Worm (Caenorhabditis elegans): Measurements from ENCODE around the gene nrf-5.

DNA sequence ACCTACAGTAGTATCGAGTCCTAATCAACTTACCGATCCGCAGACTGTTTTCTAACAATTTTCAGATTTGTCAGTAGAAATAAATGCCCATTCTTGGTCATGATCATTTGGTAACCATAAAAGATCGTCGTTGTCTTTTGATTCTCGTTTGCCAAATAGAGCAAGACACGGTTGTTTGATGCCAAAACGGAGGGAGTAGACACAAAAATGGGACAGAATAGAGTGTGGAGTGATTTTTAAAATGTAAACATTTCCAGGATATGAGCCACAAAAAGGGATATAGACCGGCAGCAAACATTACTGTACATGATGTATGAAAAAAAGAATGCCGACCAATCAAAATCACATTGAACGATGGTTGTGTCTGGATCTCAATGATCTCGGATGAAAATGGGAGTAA, 11.2 kb upstream of the nrf-5 start, which contains the start of gene F55B12.2:
- TF ChIP-seq nhr-11 (tag; optimal IDR thresholded peaks at IDR 0.05) = no peak
- no peak for TF ChIP-seq ztf-4 (tag; optimal IDR thresholded peaks at IDR 0.05)
- TF ChIP-seq aly-2 (tag; optimal IDR thresholded peaks at IDR 0.05) = no peak
- TF ChIP-seq lsy-2 (tag; optimal IDR thresholded peaks at IDR 0.05) = no peak
- TF ChIP-seq efl-3 (GFP tag; optimal IDR thresholded peaks at IDR 0.05) = no peak
- no peak for TF ChIP-seq nhr-237 (tag; optimal IDR thresholded peaks at IDR 0.05)
- no peak for TF ChIP-seq lin-13 (GFP tag; optimal IDR thresholded peaks at IDR 0.05)
- TF ChIP-seq jun-1 (tag; optimal IDR thresholded peaks at IDR 0.05) = no peak
- no peak for TF ChIP-seq dsc-1 (tag; optimal IDR thresholded peaks at IDR 0.05)
- TF ChIP-seq fkh-10 (GFP tag; optimal IDR thresholded peaks at IDR 0.05) = no peak

Measured in whole organism, L1 larva.